Worm (Caenorhabditis elegans) whole organism, L4 larva: Measurements from ENCODE around the gene amdh-1.

Experiments
- F44E2.7 ChIP-seq: fragments of 200-800 bp; sonication (Bioruptor generic); IDR thresholded peaks from 2 replicates; pipeline ENCODE4 v2.1.2; 2022; ENCODE audit warnings: missing genetic modification characterization, missing compliant biosample characterization
- Y105C5A.15 ChIP-seq: fragments of 200-800 bp; sonication (Bioruptor generic); IDR thresholded peaks from 2 replicates; pipeline ENCODE4 v1.3.6; 2022; ENCODE audit warnings: missing genetic modification characterization, missing compliant biosample characterization
- Y75B8A.6 ChIP-seq: fragments of 200-800 bp; sonication (Bioruptor generic); IDR thresholded peaks from 2 replicates; pipeline ENCODE4 v1.3.6; 2022; ENCODE audit warnings: missing genetic modification reagents, missing genetic modification characterization, missing compliant biosample characterization
- attf-4 ChIP-seq: sonication (generic microtip); optimal IDR thresholded peaks from 3 replicates; lab custom pipeline; 2017; ENCODE audit warnings: missing biosample characterization, missing genetic modification characterization
- madf-5 ChIP-seq, 2 experiments: fragments of 200-800 bp; sonication (Bioruptor generic); IDR thresholded peaks; 2 replicates each; pipeline ENCODE4 v1.3.6; 2022; ENCODE audit warnings: missing compliant biosample characterization in 2 of 2, missing genetic modification characterization in 2 of 2
- nhr-111 ChIP-seq: fragments of 200-800 bp; sonication (Bioruptor generic); optimal IDR thresholded peaks from 2 replicates; lab custom pipeline; 2018; ENCODE audit warnings: mild to moderate bottlenecking, missing genetic modification characterization, missing compliant biosample characterization
- nhr-237 ChIP-seq: sonication (generic microtip); optimal IDR thresholded peaks from 2 replicates; lab custom pipeline; 2017; ENCODE audit warnings: missing biosample characterization, missing genetic modification characterization
- snpc-4 ChIP-seq: fragments of 150-350 bp; optimal IDR thresholded peaks from 2 replicates; lab custom pipeline; 2014; ENCODE audit warnings: missing biosample characterization, missing genetic modification characterization
- unc-39 ChIP-seq: sonication (generic microtip); optimal IDR thresholded peaks from 2 replicates; lab custom pipeline; 2017; ENCODE audit warnings: missing biosample characterization, missing genetic modification characterization

- TF ChIP-seq snpc-4 (tag; lab: Kevin White, UChicago) = no peak
- no peak for TF ChIP-seq attf-4 (tag; lab: Kevin White, UChicago)
- TF ChIP-seq nhr-237 (tag; lab: Kevin White, UChicago) = no peak
- no peak for TF ChIP-seq unc-39 (tag; lab: Kevin White, UChicago)
- no peak for TF ChIP-seq Y75B8A.6 (GFP tag; lab: Robert Waterston, UW)
- TF ChIP-seq Y105C5A.15 (GFP tag; lab: Robert Waterston, UW) = no peak
- no peak for TF ChIP-seq F44E2.7 (GFP tag; lab: Robert Waterston, UW)
- TF ChIP-seq madf-5 (GFP tag; IDR thresholded peaks at IDR 0.05; lab: Robert Waterston, UW) = no peak
- TF ChIP-seq nhr-111 (GFP tag; lab: Kevin White, UChicago) = no peak
Observed at ce11 chrIII:6256675-6257074, 5.1 kb downstream of the amdh-1 start, which contains the start of gene srg-9.
